Worm (Caenorhabditis elegans): ENCODE results near the gene ZK596.2.

ce11 chrIV:10916134-10916533 is 7.0 kb upstream of the ZK596.2 start:
- TF ChIP-seq R02D3.7 (tag; optimal IDR thresholded peaks at IDR 0.05) (no peak), nhr-76 (tag; optimal IDR thresholded peaks at IDR 0.05) (no peak), rbr-2 (tag; optimal IDR thresholded peaks at IDR 0.05) (no peak), Y105C5A.15 (GFP tag; IDR thresholded peaks at IDR 0.05) (no peak), aha-1 (tag) (no peak), madf-5 (GFP tag; IDR thresholded peaks at IDR 0.05) (no peak), aly-2 (tag; optimal IDR thresholded peaks at IDR 0.05) (no peak), lir-3 (tag; optimal IDR thresholded peaks at IDR 0.05) (no peak), fos-1 (tag; optimal IDR thresholded peaks at IDR 0.05) (no peak), spr-1 (tag; optimal IDR thresholded peaks at IDR 0.05) (no peak), ama-1 (optimal IDR thresholded peaks at IDR 0.05) (no peak)

All from whole organism, L4 larva.